Worm (Caenorhabditis elegans) whole organism, late embryonic: Measurements from ENCODE around the gene txbp-3.

ENCODE experiments used
- C08G9.2 ChIP-seq: sonication (generic microtip); optimal IDR thresholded peaks from 2 replicates; lab custom pipeline; 2016; ENCODE audit warnings: mild to moderate bottlenecking, missing genetic modification characterization, moderate library complexity, missing compliant biosample characterization
- F13H6.1 ChIP-seq: sonication (generic microtip); optimal IDR thresholded peaks from 2 replicates; lab custom pipeline; 2016; ENCODE audit warnings: missing genetic modification characterization, missing compliant biosample characterization
- ama-1 ChIP-seq: fragments of 150-350 bp; optimal IDR thresholded peaks from 2 replicates; lab custom pipeline; 2014
- ceh-45 ChIP-seq: fragments of 200-800 bp; sonication (Bioruptor generic); IDR thresholded peaks from 2 replicates; pipeline ENCODE4 v1.3.6; 2022; ENCODE audit warnings: missing genetic modification reagents, missing genetic modification characterization, missing compliant biosample characterization
- fkh-10 ChIP-seq: fragments of 150-350 bp; optimal IDR thresholded peaks from 2 replicates; lab custom pipeline; 2014; ENCODE audit warnings: missing biosample characterization, missing genetic modification reagents, missing genetic modification characterization
- hlh-8 ChIP-seq: sonication (generic microtip); optimal IDR thresholded peaks from 2 replicates; lab custom pipeline; 2016; ENCODE audit warnings: missing genotype, missing genetic modification characterization, missing compliant biosample characterization
- pha-4 ChIP-seq: fragments of 150-350 bp; optimal IDR thresholded peaks from 2 replicates; lab custom pipeline; 2018; ENCODE audit warnings: missing biosample characterization, missing genetic modification reagents, missing genetic modification characterization
- sdc-2 ChIP-seq: sonication (generic microtip); optimal IDR thresholded peaks from 2 replicates; lab custom pipeline; 2016; ENCODE audit warnings: missing genotype, missing genetic modification characterization, missing compliant biosample characterization
- sox-2 ChIP-seq: fragments of 200-800 bp; sonication (Bioruptor generic); IDR thresholded peaks from 2 replicates; pipeline ENCODE4 v1.3.6; 2022; ENCODE audit warnings: missing genetic modification reagents, missing genetic modification characterization, missing compliant biosample characterization
- sox-4 ChIP-seq: sonication (generic microtip); optimal IDR thresholded peaks from 2 replicates; lab custom pipeline; 2017; ENCODE audit warnings: mild to moderate bottlenecking, missing genetic modification characterization, inconsistent platforms, missing compliant biosample characterization
- tbx-2 ChIP-seq: sonication (generic microtip); optimal IDR thresholded peaks from 2 replicates; lab custom pipeline; 2016; ENCODE audit warnings: missing genetic modification characterization, missing compliant biosample characterization
- unc-55 ChIP-seq: sonication (generic microtip); optimal IDR thresholded peaks from 2 replicates; lab custom pipeline; 2017; ENCODE audit warnings: missing biosample characterization, missing genetic modification reagents, missing genetic modification characterization
- unc-86 ChIP-seq: sonication (generic microtip); optimal IDR thresholded peaks from 2 replicates; lab custom pipeline; 2016; ENCODE audit warnings: missing genetic modification characterization, missing compliant biosample characterization
- ztf-16 ChIP-seq: sonication (generic microtip); optimal IDR thresholded peaks from 2 replicates; lab custom pipeline; 2017; ENCODE audit warnings: missing genetic modification characterization, missing compliant biosample characterization

DNA sequence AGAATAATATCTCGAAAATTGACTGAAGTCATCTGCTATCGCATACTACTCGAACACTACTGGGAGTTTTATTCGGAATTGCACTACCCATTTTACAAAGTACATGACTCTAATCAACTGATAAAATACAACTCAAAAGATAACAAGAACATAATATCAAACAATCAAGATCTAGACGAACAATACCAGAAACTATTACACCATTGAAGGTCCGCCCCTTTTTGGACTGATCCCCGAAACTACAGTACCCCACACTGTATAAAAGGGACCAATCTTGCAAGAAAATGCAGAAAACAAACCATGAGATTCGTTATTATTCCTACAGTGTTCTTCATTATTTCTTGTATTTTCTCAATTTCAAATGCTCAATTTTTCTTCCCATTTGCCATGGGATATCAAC is 47.2 kb upstream of the txbp-3 start, which contains the start of gene F54D8.10:
- no peak for TF ChIP-seq sdc-2 (tag; lab: Kevin White, UChicago)
- TF ChIP-seq ama-1 (lab: Kevin White, UChicago): no peak
- no peak for TF ChIP-seq sox-2 (GFP tag; lab: Robert Waterston, UW)
- TF ChIP-seq tbx-2 (tag; lab: Kevin White, UChicago): no peak
- no peak for TF ChIP-seq pha-4 (tag; lab: Kevin White, UChicago)
- no peak for TF ChIP-seq hlh-8 (tag; lab: Kevin White, UChicago)
- TF ChIP-seq ceh-45 (GFP tag; lab: Robert Waterston, UW): no peak
- TF ChIP-seq fkh-10: no peak
- no peak for TF ChIP-seq sox-4 (tag; lab: Kevin White, UChicago)
- TF ChIP-seq C08G9.2 (tag; lab: Kevin White, UChicago): no peak
- TF ChIP-seq F13H6.1 (tag; lab: Kevin White, UChicago): no peak
- TF ChIP-seq unc-86 (tag; lab: Kevin White, UChicago): no peak
- no peak for TF ChIP-seq ztf-16 (tag; lab: Kevin White, UChicago)
- no peak for TF ChIP-seq unc-55 (GFP tag; lab: Kevin White, UChicago)
